Worm (Caenorhabditis elegans): ENCODE measurements around the gene R07G3.8.

Gene R07G3.8

DNA sequence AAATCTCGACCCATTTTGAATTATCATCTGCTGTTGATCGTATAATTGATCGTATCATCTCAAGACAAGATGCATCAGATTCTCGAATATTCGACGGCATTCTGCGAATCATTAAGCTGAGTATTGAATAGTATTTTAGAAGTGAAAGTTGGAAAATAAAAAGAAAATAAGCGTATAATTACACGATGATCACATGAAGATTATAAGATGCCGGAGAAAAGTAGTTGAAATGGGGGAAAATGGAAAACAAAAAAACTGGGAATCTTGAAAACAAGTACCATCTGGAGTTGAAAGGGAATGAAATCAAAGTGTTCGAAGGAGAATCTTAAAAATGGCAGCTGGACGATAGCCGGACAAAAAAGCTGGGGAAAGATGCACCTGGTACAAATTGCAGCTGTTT is at the start of gene R07G3.8:
TSS of gene R07G3.8 (minus strand) at position 101 of the 400 bp plus-strand sequence.
- TF ChIP-seq him-1 (tag; optimal IDR thresholded peaks at IDR 0.05) (no peak), W03F9.2 (tag; optimal IDR thresholded peaks at IDR 0.05) (no peak), dao-5 (tag; optimal IDR thresholded peaks at IDR 0.05) (no peak)

DNA sequence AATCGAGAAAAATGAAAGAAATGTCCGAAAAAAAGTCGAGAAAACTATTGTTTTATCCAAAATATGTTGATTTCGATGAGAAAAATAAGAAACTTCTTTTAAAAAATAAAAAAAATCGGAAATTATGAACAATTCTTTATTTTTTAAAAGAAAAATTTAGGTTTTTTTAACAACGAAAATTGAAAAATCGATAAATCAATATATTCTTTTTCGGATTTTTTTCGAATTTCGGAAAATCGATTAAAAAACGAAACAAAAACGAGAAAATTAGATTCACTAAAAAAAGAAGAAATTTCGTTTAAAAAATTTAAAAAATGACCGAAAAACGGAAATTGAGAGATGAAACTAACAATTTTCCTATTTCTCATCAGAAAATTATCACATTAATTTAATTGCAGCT is 49.7 kb upstream of the R07G3.8 start:
- TF ChIP-seq him-1 (tag; optimal IDR thresholded peaks at IDR 0.05) (no peak), dao-5 (tag; optimal IDR thresholded peaks at IDR 0.05) (no peak), W03F9.2 (tag; optimal IDR thresholded peaks at IDR 0.05) (no peak)

DNA sequence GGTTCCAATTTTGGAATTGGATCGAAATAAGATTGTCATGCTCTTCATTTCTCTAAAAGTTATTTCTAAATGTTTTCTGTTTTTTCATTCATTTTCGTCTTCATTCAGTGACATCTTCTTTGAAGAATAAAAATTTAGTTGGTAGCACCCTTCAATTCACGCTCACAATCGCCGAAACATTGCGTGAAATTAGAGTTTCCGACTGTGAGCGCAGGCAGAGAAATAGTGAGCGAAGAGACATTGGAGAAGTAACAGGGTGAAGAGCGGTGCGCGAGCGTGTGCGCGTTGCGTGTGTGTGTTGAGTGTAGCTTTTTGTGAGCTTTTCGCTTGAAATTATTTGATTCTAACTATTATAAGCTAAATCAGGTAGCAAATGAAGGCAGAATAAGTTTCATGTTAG is 49.1 kb upstream of the R07G3.8 start:
- TF ChIP-seq dao-5 (tag; optimal IDR thresholded peaks at IDR 0.05) (no peak), him-1 (tag; optimal IDR thresholded peaks at IDR 0.05) (no peak), W03F9.2 (tag; optimal IDR thresholded peaks at IDR 0.05) (no peak)

DNA sequence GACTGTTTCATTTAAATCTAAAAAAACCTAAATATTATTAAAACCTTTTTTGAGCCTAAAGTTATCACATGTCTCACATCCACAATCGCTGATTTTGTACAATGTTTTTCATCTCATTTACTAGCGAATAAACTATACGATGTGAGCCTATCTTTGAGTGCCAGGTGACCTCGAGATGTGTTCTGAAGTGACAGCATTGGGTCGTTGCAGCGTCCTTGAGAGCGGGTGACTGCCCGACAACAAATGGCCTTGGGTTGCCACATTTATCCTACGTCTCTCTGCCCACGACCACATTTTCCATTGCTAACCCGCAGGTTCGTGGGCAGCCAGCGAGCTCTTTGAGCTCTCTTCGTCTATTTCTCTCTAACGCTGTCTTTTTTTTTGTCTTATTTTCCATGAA is 46.7 kb upstream of the R07G3.8 start, which contains the start of gene lir-2:
TSS of gene lir-2 (plus strand) at position 301 of the 400 bp plus-strand sequence.
- no peak for TF ChIP-seq him-1 (tag; optimal IDR thresholded peaks at IDR 0.05)
- TF ChIP-seq W03F9.2 (tag; optimal IDR thresholded peaks at IDR 0.05), result no peak
- no peak for TF ChIP-seq dao-5 (tag; optimal IDR thresholded peaks at IDR 0.05)

DNA sequence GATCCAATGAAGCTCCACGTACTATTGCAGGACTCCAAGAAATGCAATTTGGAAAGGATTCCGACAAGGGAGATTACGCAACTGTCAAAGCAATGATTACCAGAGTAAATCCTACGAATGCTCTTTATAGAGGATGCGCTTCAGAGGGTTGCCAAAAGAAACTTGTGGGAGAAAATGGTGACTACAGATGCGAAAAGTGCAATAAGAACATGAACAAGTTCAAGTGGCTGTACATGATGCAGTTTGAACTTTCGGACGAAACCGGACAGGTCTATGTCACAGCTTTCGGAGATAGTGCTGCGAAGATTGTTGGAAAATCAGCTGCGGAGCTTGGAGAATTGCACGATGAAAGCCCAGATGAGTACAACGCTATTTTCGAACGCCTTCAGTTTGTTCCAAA is 46.0 kb upstream of the R07G3.8 start:
- TF ChIP-seq him-1 (tag; optimal IDR thresholded peaks at IDR 0.05), result no peak
- TF ChIP-seq dao-5 (tag; optimal IDR thresholded peaks at IDR 0.05), result no peak
- no peak for TF ChIP-seq W03F9.2 (tag; optimal IDR thresholded peaks at IDR 0.05)

DNA sequence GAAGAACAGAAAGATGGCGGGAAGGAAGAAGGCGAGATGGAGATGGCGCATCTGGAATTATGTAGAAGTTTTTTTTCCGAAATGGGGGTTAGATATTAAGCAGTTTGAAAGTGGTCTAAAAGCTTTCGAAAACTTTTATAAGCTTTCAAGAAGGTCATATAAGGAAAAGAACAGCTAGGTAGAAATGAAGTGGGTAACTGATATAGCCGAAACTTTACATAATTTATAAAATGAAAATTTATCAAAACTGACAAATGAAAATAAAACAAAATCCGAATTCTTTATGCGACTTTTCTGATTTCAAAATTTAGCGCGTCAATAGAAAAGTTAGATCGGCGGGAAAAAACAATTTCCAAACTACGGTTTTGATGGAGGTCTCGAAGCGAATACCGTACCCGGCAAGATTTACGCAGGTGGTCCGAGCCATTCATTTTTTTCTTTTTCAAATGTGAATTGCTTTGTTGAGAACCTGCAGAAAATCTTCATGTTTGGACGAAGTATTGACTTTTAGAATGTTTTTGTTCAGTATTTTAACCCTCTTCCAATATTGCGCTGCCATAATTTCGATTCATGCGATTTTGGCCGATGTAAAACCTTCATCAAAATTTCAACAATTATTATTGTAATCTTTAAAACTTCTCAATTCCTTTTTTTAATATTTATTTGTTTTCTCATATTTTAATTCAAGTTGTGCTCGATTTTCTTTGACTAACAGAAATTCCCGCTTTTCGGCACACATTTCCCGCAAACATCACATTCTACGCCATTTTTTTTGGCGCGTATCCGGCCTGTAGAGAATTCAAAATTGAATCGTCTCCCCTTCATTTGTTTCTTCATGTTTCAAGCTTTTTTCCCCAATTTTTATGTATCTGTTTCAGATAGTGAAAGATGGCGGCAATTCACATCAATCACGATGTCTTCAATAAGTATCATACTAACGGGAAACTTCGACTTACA is 43.7 kb upstream of the R07G3.8 start, which contains the start of the genes F18A1.7 and rpa-1:
TSS of gene F18A1.7 (minus strand) at position 51 of the 957 bp plus-strand sequence.
TSS of gene rpa-1 (plus strand) at position 879 of the 957 bp plus-strand sequence.
- TF ChIP-seq W03F9.2 (tag; optimal IDR thresholded peaks at IDR 0.05) (no peak), him-1 (tag; optimal IDR thresholded peaks at IDR 0.05) (no peak), dao-5 (tag; optimal IDR thresholded peaks at IDR 0.05) (no peak)

DNA sequence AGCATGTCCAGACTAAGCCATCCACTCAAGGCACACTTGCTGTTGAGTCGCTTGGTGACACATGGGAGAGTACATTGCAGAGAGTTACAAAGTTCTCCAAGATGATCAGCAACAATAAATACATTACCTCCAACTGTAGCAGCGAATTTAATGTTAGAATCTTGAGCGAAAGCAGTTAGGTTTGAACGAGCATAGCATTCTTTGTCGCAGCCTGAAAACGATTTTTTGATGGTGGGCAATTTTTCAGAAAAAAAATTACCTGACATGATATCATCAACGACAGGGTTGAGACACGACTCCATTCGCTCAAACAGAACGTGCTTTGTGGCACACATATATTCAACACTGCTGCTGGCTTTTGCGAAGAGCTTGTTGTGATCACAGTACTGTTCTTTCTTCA is 42.7 kb upstream of the R07G3.8 start:
- no peak for TF ChIP-seq W03F9.2 (tag; optimal IDR thresholded peaks at IDR 0.05)
- TF ChIP-seq him-1 (tag; optimal IDR thresholded peaks at IDR 0.05), result no peak
- TF ChIP-seq dao-5 (tag; optimal IDR thresholded peaks at IDR 0.05), result no peak

DNA sequence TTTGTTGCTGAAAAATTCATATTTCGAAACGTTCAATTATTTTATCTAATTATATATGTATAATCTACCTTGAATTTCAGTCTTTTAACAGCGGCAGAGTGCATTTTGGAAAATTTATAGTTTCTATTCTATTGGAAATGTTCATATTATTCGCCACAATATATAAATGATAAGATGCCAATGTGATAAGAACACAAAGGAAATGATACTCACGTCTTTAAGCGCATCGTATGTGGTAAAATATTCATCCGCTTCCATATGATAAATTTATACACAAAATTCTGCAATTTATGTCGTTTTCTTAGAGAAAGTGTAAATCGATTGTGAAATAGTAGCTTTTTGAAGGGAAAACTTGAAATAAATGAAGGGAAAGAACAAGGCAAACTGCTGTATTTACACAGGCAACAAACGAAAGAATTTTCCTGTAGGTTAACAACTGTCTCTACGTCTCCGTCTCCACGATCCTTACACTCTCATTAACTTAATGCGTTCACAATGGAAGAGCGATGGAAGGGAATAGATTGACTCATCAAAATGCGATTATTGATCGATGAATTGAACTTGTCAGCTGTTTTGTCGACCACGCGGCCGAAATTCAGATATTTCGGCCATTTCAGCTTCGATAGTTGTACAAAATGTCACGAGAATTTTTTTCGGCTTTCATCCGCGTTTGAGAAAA is 41.8 kb upstream of the R07G3.8 start, which contains the start of gene alfa-1:
TSS of gene alfa-1 (minus strand) at position 515 of the 679 bp plus-strand sequence.
- TF ChIP-seq him-1 (tag; optimal IDR thresholded peaks at IDR 0.05) (no peak), dao-5 (tag; optimal IDR thresholded peaks at IDR 0.05) (no peak), W03F9.2 (tag; optimal IDR thresholded peaks at IDR 0.05) (no peak)

DNA sequence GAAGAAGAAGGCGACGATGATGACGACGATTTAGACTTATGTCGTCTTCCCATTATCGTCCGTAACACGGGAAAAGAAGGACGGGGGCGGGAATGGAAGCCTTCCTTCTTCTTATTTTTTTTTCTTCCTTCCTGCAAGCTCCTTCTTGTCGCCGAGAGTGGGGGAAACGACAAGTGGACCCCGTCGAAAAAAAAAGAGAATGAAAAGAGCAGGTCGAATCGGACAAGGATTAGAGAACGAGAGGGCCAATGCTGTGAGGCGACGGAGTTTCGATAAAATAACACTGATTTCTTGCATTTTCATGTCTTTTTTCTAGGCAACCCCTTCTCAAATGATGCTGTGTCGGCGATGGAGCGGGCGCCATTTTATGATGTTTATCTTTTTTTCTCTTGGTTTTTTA is 30.9 kb upstream of the R07G3.8 start, which contains the start of gene pde-4:
TSS of gene pde-4 (minus strand) at position 76 of the 400 bp plus-strand sequence.
- TF ChIP-seq W03F9.2 (tag; optimal IDR thresholded peaks at IDR 0.05), result no peak

DNA sequence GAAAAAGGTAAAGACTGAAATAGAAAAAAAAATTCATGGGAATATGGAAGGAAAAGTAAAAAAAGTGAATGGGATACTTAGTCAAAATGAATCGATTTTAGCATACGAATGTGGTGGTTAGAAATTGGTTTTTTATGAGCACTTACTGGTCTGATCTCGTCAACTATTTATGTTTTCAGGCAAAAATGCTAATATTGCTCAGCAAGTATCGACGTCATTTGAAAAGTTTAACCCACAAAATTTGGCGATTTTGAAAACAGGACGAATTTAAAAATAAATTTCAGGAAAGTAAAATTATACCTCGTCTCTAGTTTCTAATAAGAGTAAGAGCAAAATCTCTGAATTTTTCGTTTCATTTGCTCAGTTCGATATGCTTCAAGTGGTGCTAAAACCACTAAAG is 22.9 kb upstream of the R07G3.8 start:
- no peak for TF ChIP-seq dao-5 (tag; optimal IDR thresholded peaks at IDR 0.05)
- no peak for TF ChIP-seq W03F9.2 (tag; optimal IDR thresholded peaks at IDR 0.05)
- TF ChIP-seq him-1 (tag; optimal IDR thresholded peaks at IDR 0.05), result no peak

DNA sequence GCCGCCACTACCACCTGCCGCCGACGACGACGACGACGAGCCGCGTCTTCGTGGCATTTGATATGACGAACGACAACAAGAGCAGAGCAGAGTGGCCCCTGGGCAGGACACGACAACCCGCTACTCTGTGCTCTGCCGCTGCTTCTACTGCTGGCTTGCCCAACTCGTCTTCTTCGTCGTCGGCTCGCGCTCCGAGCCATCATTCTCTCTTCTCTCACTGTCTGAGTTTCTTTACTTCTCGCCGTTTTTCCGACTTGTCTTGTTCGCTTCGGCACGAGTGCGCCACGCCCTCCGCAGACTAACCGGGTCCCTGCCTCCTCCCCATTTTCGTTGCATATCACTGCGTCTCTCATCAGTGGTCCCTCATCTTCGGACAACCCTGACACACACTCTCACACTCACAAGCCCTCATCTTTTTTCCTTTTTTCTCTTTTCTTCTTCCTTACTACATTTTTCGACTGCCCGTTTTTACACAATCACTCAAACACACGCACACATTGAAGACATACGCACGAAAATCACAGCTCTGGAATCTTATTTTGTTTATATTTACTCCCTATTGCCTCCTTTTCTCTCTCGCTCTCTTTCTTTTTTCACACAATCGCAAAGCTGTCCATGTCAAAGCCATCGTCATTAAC is 21.8 kb upstream of the R07G3.8 start:
- TF ChIP-seq him-1 (tag; optimal IDR thresholded peaks at IDR 0.05), result peak; percentile 81
- TF ChIP-seq dao-5 (tag; optimal IDR thresholded peaks at IDR 0.05), result no peak

DNA sequence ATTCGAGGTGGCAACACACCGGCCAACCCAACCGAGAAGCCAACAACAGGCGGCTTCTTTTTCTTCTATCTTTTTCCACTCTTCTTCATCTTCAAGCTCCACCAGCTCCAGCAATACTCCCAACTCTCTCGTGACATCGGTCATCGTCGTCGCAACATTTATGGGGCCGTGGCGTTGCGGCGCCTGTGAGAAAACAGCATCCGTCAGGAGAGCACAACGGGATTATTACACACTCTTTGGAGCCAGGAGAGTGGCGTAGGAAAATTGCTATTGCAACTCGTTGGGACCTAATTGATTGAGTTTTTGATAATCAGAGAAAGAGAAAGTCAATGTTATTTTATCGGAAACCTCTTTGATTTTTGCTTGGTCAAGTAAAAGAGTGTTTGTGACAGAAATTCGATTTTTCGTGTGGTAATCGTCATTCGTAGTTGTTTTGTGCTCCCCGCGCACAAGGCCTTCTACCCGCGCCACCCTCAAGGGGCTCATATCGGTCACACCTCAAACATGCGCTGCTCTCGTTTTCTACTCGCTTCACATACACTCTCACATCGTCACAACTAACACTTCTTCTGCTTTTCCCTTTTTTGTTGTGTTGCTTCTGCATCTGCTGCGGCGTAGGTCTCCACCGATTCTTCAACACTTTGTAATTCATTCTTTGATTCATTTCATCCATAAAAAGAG is 20.0 kb upstream of the R07G3.8 start:
- no peak for TF ChIP-seq him-1 (tag; optimal IDR thresholded peaks at IDR 0.05)
- TF ChIP-seq W03F9.2 (tag; optimal IDR thresholded peaks at IDR 0.05), result no peak
- TF ChIP-seq dao-5 (tag; optimal IDR thresholded peaks at IDR 0.05), result no peak

DNA sequence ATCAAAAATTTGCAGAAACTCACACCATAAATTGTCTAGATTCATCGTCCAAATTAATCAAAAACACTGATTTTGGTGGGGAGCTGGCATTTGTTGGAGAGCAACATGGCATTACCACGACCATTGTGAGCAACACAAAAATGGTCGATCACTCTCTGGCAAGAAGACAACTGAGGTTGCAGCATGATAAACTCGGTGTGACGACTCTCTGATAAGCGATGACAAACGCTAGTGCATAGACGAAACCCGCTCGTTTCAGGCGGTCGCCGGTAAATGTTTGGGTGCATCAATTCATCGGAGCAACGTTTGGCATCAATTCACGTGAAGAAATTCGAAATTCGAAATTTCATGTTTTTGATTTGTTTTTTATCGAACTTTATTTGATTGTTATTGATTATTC is 18.7 kb upstream of the R07G3.8 start:
- TF ChIP-seq W03F9.2 (tag; optimal IDR thresholded peaks at IDR 0.05) (no peak), him-1 (tag; optimal IDR thresholded peaks at IDR 0.05) (no peak), dao-5 (tag; optimal IDR thresholded peaks at IDR 0.05) (no peak)
